Worm (Caenorhabditis elegans) whole organism, young adult: ENCODE data around the gene ceh-23.

Source experiments
- cebp-2 ChIP-seq: fragments of 200-800 bp; sonication (Bioruptor generic); IDR thresholded peaks from 2 replicates; pipeline ENCODE4 v1.3.6; 2022; ENCODE audit warnings: missing genetic modification characterization, missing compliant biosample characterization
- lag-1 ChIP-seq: fragments of 200-800 bp; sonication (Bioruptor generic); IDR thresholded peaks from 2 replicates; pipeline ENCODE4 v1.3.6; 2022; ENCODE audit warnings: missing genetic modification reagents, missing genetic modification characterization, missing compliant biosample characterization
- lin-26 ChIP-seq: fragments of 200-800 bp; sonication (Bioruptor generic); IDR thresholded peaks from 2 replicates; pipeline ENCODE4 v1.3.6; 2022; ENCODE audit warnings: missing genetic modification reagents, missing genetic modification characterization, missing compliant biosample characterization
- nhr-80 ChIP-seq: sonication (generic microtip); optimal IDR thresholded peaks from 2 replicates; lab custom pipeline; 2016; ENCODE audit warnings: missing genetic modification characterization, missing compliant biosample characterization
- snpc-4 ChIP-seq, 5 experiments: fragments of 150-350 bp in 1 of 5; sonication (generic microtip) in 4 of 5; optimal IDR thresholded peaks; 2 replicates each; lab custom pipeline; 2014 to 2018; ENCODE audit warnings: missing genetic modification characterization in 5 of 5, missing biosample characterization in 3 of 5, antibody characterized with exemption in 2 of 5, mild to moderate bottlenecking in 2 of 5, missing compliant biosample characterization in 2 of 5, missing genotype in 2 of 5, moderate library complexity in 2 of 5, missing genetic modification reagents in 1 of 5

- TF ChIP-seq nhr-80 (tag; lab: Kevin White, UChicago): peak; percentile 61
- TF ChIP-seq snpc-4 (GFP tag; optimal IDR thresholded peaks at IDR 0.05; lab: Kevin White, UChicago): no peak
- TF ChIP-seq snpc-4 (tag; optimal IDR thresholded peaks at IDR 0.05; lab: Kevin White, UChicago): no peak
- TF ChIP-seq lag-1 (GFP tag; lab: Robert Waterston, UW): no peak
- no peak for TF ChIP-seq cebp-2 (GFP tag; lab: Robert Waterston, UW)
- no peak for TF ChIP-seq lin-26 (GFP tag; lab: Robert Waterston, UW)
Measured at ce11 chrIII:7865238-7865761, 25.9 kb downstream of the ceh-23 start, which contains the start of gene slc-17.3.
